Worm (Caenorhabditis elegans): ENCODE results near the gene Y45G5AM.6.

Gene Y45G5AM.6

ce11 chrV:4125552-4126084 lies 26.5 kb downstream of the Y45G5AM.6 start, which contains the start of gene T05B4.12:
Gene T05B4.12 (minus strand): TSS chrV:4126034.
- TF ChIP-seq him-1 (tag; optimal IDR thresholded peaks at IDR 0.05), result no peak
- no peak for TF ChIP-seq dao-5 (tag; optimal IDR thresholded peaks at IDR 0.05)
- no peak for TF ChIP-seq W03F9.2 (tag; optimal IDR thresholded peaks at IDR 0.05)

ce11 chrV:4122415-4122814 lies 29.7 kb downstream of the Y45G5AM.6 start, which contains the start of gene phat-5:
Gene phat-5 (minus strand): TSS chrV:4122515.
- TF ChIP-seq dao-5 (tag; optimal IDR thresholded peaks at IDR 0.05), result no peak
- no peak for TF ChIP-seq him-1 (tag; optimal IDR thresholded peaks at IDR 0.05)
- no peak for TF ChIP-seq W03F9.2 (tag; optimal IDR thresholded peaks at IDR 0.05)

DNA sequence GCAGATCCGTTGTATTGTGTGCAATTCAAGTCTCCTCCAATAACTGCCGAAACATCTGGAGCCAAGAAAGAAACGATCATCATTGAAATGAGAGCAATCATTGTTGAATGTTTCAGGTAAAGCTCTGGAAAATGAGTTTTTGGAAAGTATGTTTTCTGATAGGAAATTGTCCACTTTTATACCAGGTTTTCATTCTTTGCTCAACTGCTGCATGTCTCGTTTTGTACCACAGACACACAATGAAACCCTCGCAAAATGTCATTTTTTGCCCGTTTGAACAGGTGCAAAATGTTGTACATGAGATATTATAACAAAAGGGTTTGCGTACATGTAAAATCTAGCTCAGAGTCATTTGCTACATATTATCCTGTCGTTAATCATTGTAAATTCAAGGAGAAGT lies 31.5 kb downstream of the Y45G5AM.6 start, which contains the start of gene T05B4.10:
Gene T05B4.10 (minus strand): TSS at position 101 of the 400 bp plus-strand sequence.
- no peak for TF ChIP-seq dao-5 (tag; optimal IDR thresholded peaks at IDR 0.05)
- no peak for TF ChIP-seq him-1 (tag; optimal IDR thresholded peaks at IDR 0.05)
- no peak for TF ChIP-seq W03F9.2 (tag; optimal IDR thresholded peaks at IDR 0.05)

DNA sequence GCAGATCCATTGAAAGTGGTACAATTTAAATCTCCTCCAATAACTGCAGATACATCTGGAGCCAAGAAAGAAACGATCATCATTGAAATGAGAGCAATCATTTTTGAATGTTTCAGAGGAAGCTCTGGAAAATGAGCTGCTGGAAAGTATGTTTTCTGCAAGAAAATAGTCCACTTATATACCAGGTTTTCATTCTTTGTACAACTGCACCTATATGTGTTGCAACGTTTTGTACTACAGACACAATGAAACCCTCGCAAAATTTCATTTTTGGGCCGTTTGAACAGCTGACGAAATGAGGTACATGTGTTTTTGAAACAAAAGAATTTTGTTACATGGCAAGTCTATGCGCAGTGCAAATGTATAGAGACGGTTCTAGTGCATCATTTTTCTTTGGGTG lies 33.8 kb downstream of the Y45G5AM.6 start, which contains the start of gene T05B4.9:
Gene T05B4.9 (minus strand): TSS at position 101 of the 400 bp plus-strand sequence.
- TF ChIP-seq dao-5 (tag; optimal IDR thresholded peaks at IDR 0.05), result no peak

DNA sequence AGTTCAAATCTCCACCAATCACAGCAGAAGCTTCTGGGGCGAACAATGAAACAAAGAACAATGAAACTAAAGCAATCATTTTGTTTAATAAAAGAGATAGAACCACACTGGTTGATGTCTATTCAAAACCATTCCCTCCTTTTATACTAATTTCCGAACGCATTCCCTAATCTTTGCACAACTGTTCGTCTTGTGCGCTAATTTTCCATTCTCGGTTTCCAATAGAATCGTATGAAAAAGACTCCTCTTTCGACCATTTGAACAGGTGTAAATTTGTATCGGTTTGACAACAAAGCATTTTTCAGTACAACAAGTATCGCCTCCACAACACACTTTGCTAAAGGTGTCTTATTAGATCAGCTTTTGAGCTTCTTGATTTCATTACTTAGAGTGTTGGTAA lies 36.0 kb downstream of the Y45G5AM.6 start, which contains the start of gene T05B4.8:
Gene T05B4.8 (minus strand): TSS at position 101 of the 400 bp plus-strand sequence.
- TF ChIP-seq him-1 (tag; optimal IDR thresholded peaks at IDR 0.05) (no peak), dao-5 (tag; optimal IDR thresholded peaks at IDR 0.05) (no peak), W03F9.2 (tag; optimal IDR thresholded peaks at IDR 0.05) (no peak)

DNA sequence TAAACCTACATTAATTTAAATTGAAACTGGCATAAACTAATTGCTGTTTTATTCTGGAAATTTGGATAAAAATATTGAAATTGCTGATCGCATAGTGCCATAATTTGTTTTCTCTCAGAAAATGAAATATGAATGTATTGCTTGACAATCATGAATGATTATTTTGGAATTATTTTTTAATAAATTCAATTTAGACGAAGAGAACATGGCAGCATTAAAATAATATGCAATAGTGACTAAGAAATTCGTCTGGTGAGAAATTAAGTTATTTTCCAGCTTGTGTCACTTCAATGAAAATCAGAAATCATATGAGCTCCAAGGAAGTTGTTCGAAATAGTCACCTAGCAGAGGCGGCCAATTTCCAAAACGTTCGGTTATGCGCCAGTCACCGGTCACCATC lies 37.5 kb downstream of the Y45G5AM.6 start, which contains the start of gene srw-133:
Gene srw-133 (minus strand): TSS at position 101 of the 400 bp plus-strand sequence.
- TF ChIP-seq dao-5 (tag; optimal IDR thresholded peaks at IDR 0.05) (no peak), him-1 (tag; optimal IDR thresholded peaks at IDR 0.05) (no peak), W03F9.2 (tag; optimal IDR thresholded peaks at IDR 0.05) (no peak)

DNA sequence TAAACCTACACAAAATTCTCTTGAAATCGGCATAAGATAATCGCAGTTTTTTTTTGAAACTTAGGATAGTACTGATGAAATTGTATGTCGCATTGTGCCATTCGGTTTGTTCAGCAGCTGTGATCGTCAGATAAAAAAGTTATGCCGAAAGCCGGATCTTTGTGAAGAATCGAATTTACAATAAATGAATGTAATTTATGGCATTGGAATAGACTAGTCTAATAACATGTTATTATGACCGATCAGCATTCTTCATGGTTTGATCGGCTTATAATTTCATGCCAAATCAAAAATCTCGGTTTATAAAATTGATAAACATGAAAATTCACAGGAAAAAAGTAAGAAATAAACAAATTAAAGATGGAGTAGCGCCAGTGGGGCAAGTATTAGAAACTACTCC lies 39.6 kb downstream of the Y45G5AM.6 start, which contains the start of gene srw-134:
Gene srw-134 (minus strand): TSS at position 101 of the 400 bp plus-strand sequence.
- TF ChIP-seq him-1 (tag; optimal IDR thresholded peaks at IDR 0.05) (no peak), W03F9.2 (tag; optimal IDR thresholded peaks at IDR 0.05) (no peak), dao-5 (tag; optimal IDR thresholded peaks at IDR 0.05) (no peak)

DNA sequence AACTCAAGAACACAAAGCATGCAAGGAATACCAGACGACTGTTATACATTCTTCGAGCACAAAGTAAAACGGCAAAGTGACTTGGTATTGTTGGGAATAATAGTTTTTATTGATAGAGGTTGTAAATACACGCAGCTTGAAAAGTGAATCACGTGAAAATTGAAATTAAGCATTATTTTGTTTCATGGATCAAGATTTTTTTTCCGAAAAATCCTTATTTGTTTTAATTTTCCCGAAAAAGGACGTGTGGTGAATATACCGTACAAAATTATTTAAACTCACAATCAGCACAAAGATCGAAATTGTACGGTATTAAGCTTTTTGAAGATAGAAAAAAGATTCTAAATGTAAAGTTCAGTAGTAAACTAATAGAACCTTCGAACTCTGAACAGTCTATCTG lies 42.2 kb downstream of the Y45G5AM.6 start, which contains the start of gene clc-18:
Gene clc-18 (minus strand): TSS at position 101 of the 400 bp plus-strand sequence.
- TF ChIP-seq him-1 (tag; optimal IDR thresholded peaks at IDR 0.05) (no peak), W03F9.2 (tag; optimal IDR thresholded peaks at IDR 0.05) (no peak), dao-5 (tag; optimal IDR thresholded peaks at IDR 0.05) (no peak)

DNA sequence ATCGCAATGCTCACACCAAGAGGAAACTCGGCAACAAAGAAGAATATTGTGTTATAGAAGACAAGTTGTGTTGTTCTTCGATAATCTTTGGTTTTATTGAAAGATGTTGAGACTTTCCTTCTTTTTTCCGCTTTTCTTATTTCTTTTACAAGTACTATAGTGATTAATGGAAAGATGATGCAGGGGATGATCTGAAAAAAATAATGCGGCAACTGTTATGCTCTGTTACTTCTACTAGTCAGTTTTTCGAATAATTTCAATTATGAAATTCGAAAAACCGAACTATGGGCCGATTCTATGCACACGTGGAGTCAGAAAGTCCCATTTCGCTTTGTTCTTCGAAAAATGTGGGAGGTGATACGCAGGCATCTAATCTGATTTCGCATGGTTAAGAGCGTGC lies 45.4 kb downstream of the Y45G5AM.6 start:
- no peak for TF ChIP-seq W03F9.2 (tag; optimal IDR thresholded peaks at IDR 0.05)
- no peak for TF ChIP-seq dao-5 (tag; optimal IDR thresholded peaks at IDR 0.05)
- TF ChIP-seq him-1 (tag; optimal IDR thresholded peaks at IDR 0.05), result no peak

DNA sequence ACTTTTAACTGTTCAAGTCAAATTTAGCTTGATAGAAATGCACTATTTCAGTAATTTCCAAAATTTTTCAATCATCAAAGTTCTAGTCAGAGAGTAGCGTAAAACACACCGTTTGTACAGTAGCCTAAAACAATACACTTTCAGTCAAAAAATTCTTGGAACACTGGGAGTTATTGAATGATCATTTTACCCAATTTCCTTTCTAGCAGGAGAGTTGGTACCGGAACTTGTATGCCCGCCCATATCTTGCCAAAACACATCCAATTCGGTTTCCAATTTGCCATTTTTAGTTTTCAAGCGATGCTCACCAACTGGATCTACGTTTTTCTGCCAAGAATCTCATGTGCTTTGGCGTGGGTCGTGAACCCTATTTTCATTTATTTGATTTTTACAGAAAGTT lies 47.8 kb downstream of the Y45G5AM.6 start, which contains the start of gene srj-39:
Gene srj-39 (plus strand): TSS at position 301 of the 400 bp plus-strand sequence.
- TF ChIP-seq dao-5 (tag; optimal IDR thresholded peaks at IDR 0.05) (no peak), him-1 (tag; optimal IDR thresholded peaks at IDR 0.05) (no peak), W03F9.2 (tag; optimal IDR thresholded peaks at IDR 0.05) (no peak)

DNA sequence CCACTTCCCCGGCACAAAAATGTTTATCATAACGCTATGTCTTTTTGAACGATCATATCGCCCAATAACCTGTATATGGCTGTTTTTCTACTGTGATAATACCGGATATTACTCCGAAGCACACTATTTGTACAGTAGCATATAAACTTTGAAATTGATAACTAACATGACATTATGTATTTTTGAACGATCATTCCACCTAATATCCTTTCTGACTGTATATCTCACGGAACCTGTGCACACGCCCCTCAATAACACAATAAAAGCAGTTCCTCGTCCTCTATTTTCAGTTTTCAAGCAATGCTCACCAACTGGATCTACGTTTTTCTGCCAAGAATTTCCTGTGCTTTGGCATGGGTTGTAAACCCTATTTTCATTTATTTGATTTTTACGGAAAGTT lies 50.5 kb downstream of the Y45G5AM.6 start, which contains the start of gene srj-40:
Gene srj-40 (plus strand): TSS at position 301 of the 400 bp plus-strand sequence.
- no peak for TF ChIP-seq dao-5 (tag; optimal IDR thresholded peaks at IDR 0.05)
- no peak for TF ChIP-seq him-1 (tag; optimal IDR thresholded peaks at IDR 0.05)
- TF ChIP-seq W03F9.2 (tag; optimal IDR thresholded peaks at IDR 0.05), result no peak

Data from whole organism, L4/young adult.